Worm (Caenorhabditis elegans) whole organism, L1 larva: Measurements from ENCODE around the gene rig-3.

Source experiments
- C04F5.9 ChIP-seq: sonication (generic microtip); optimal IDR thresholded peaks from 2 replicates; lab custom pipeline; 2016; ENCODE audit warnings: missing genetic modification characterization, missing compliant biosample characterization
- C16A3.4 ChIP-seq: fragments of 150-350 bp; optimal IDR thresholded peaks from 2 replicates; lab custom pipeline; 2014; ENCODE audit warnings: missing biosample characterization, missing genetic modification characterization
- C34B4.2 ChIP-seq: sonication (generic microtip); optimal IDR thresholded peaks from 2 replicates; lab custom pipeline; 2017; ENCODE audit warnings: mild to moderate bottlenecking, missing genetic modification characterization, missing compliant biosample characterization
- F16B12.6 ChIP-seq: fragments of 150-350 bp; optimal IDR thresholded peaks from 2 replicates; lab custom pipeline; 2014; ENCODE audit warnings: missing biosample characterization, missing genetic modification characterization
- Y116A8C.19 ChIP-seq: sonication (generic microtip); optimal IDR thresholded peaks from 2 replicates; lab custom pipeline; 2016; ENCODE audit warnings: missing compliant biosample characterization, missing genetic modification characterization, borderline replicate concordance
- ama-1 ChIP-seq: fragments of 150-350 bp; optimal IDR thresholded peaks from 2 replicates; lab custom pipeline; 2014
- blmp-1 ChIP-seq: fragments of 150-350 bp; optimal IDR thresholded peaks from 2 replicates; lab custom pipeline; 2014; ENCODE audit warnings: missing biosample characterization, missing genetic modification characterization
- ceh-82 ChIP-seq, 3 experiments: fragments of 150-350 bp in 1 of 3; sonication (generic microtip) in 2 of 3; optimal IDR thresholded peaks; 2 replicates each; lab custom pipeline; 2014 to 2017; ENCODE audit warnings: missing biosample characterization in 3 of 3, missing genetic modification characterization in 3 of 3
- ceh-88 ChIP-seq: fragments of 200-800 bp; sonication (Bioruptor generic); IDR thresholded peaks from 2 replicates; pipeline ENCODE4 v1.3.6; 2022; ENCODE audit warnings: missing genetic modification characterization, missing compliant biosample characterization
- ces-1 ChIP-seq: fragments of 150-350 bp; optimal IDR thresholded peaks from 2 replicates; lab custom pipeline; 2014; ENCODE audit warnings: missing biosample characterization, missing genetic modification reagents, missing genetic modification characterization
- dpl-1 ChIP-seq, 3 experiments: fragments of 150-350 bp in 2 of 3; sonication (generic microtip) in 1 of 3; optimal IDR thresholded peaks; 2 replicates each; lab custom pipeline; 2014 to 2017; ENCODE audit warnings: missing biosample characterization in 3 of 3, missing genetic modification characterization in 3 of 3, missing genetic modification reagents in 3 of 3
- dsc-1 ChIP-seq: sonication (generic microtip); optimal IDR thresholded peaks from 2 replicates; lab custom pipeline; 2016; ENCODE audit warnings: mild to moderate bottlenecking, missing genetic modification characterization, missing compliant biosample characterization
- efl-1 ChIP-seq, 4 experiments: fragments of 150-350 bp; optimal IDR thresholded peaks in 3 of 4; peaks in 1 of 4; 1 replicate in 1 of 4; 2 replicates in 3 of 4; lab custom pipeline; 2014; ENCODE audit warnings: missing biosample characterization in 2 of 4, missing genetic modification characterization in 2 of 4, missing genetic modification reagents in 2 of 4
- efl-3 ChIP-seq: fragments of 200-800 bp; sonication (Bioruptor generic); optimal IDR thresholded peaks from 2 replicates; lab custom pipeline; 2018; ENCODE audit warnings: mild to moderate bottlenecking, missing genetic modification characterization, missing compliant biosample characterization
- egl-27 ChIP-seq, 2 experiments: fragments of 150-350 bp in 1 of 2; sonication (generic microtip); optimal IDR thresholded peaks; 3 replicates each; lab custom pipeline; 2017 to 2018; ENCODE audit warnings: missing biosample characterization in 2 of 2, missing genetic modification characterization in 2 of 2, missing genetic modification reagents in 2 of 2
- elt-2 ChIP-seq: sonication (generic microtip); optimal IDR thresholded peaks from 2 replicates; lab custom pipeline; 2016; ENCODE audit warnings: missing genetic modification characterization, mild to moderate bottlenecking, inconsistent platforms, missing compliant biosample characterization, missing genetic modification reagents
- ets-5 ChIP-seq: fragments of 200-800 bp; sonication (Bioruptor generic); IDR thresholded peaks from 2 replicates; pipeline ENCODE4 v1.3.6; 2022; ENCODE audit warnings: missing genetic modification characterization, missing compliant biosample characterization
- fkh-4 ChIP-seq: sonication (generic microtip); optimal IDR thresholded peaks from 2 replicates; lab custom pipeline; 2016; ENCODE audit warnings: missing compliant biosample characterization, missing genetic modification characterization, borderline replicate concordance
- fkh-8 ChIP-seq: sonication (generic microtip); optimal IDR thresholded peaks from 2 replicates; lab custom pipeline; 2016; ENCODE audit warnings: mild to moderate bottlenecking, missing genetic modification characterization, missing compliant biosample characterization
- fos-1 ChIP-seq: fragments of 150-350 bp; optimal IDR thresholded peaks from 2 replicates; lab custom pipeline; 2014; ENCODE audit warnings: missing biosample characterization, missing genetic modification characterization
- hlh-17 ChIP-seq: fragments of 200-800 bp; sonication (Bioruptor generic); optimal IDR thresholded peaks from 2 replicates; lab custom pipeline; 2018; ENCODE audit warnings: missing genetic modification characterization, mild to moderate bottlenecking, missing compliant biosample characterization, moderate library complexity, borderline replicate concordance
- irx-1 ChIP-seq: sonication (generic microtip); optimal IDR thresholded peaks from 2 replicates; lab custom pipeline; 2016; ENCODE audit warnings: missing genetic modification characterization, missing compliant biosample characterization
- jun-1 ChIP-seq: fragments of 150-350 bp; optimal IDR thresholded peaks from 2 replicates; lab custom pipeline; 2014; ENCODE audit warnings: missing biosample characterization, missing genetic modification reagents, missing genetic modification characterization
- lin-13 ChIP-seq: fragments of 150-350 bp; optimal IDR thresholded peaks from 2 replicates; lab custom pipeline; 2014; ENCODE audit warnings: missing biosample characterization, missing genetic modification reagents, missing genetic modification characterization
- lin-14 ChIP-seq: fragments of 200-800 bp; sonication (Bioruptor generic); optimal IDR thresholded peaks from 2 replicates; lab custom pipeline; 2018; ENCODE audit warnings: mild to moderate bottlenecking, missing genetic modification characterization, moderate library complexity, missing compliant biosample characterization
- lir-3 ChIP-seq: sonication (generic microtip); optimal IDR thresholded peaks from 2 replicates; lab custom pipeline; 2016; ENCODE audit warnings: mild to moderate bottlenecking, missing genetic modification characterization, moderate library complexity, missing compliant biosample characterization; ENCODE audit not compliant: poor library complexity
- lsy-2 ChIP-seq, 2 experiments: fragments of 150-350 bp; optimal IDR thresholded peaks; 2 replicates each; lab custom pipeline; 2014; ENCODE audit warnings: missing biosample characterization in 2 of 2, missing genetic modification characterization in 2 of 2
- mab-9 ChIP-seq: fragments of 200-800 bp; sonication (Bioruptor generic); IDR thresholded peaks from 2 replicates; pipeline ENCODE4 v1.3.6; 2022; ENCODE audit warnings: missing genetic modification reagents, missing genetic modification characterization, missing compliant biosample characterization
- mdl-1 ChIP-seq, 2 experiments: fragments of 150-350 bp; optimal IDR thresholded peaks; 2 replicates each; lab custom pipeline; 2014 to 2017; ENCODE audit warnings: missing biosample characterization in 2 of 2, missing genetic modification characterization in 2 of 2, inconsistent platforms in 1 of 2
- mef-2 ChIP-seq: fragments of 150-350 bp; optimal IDR thresholded peaks from 2 replicates; lab custom pipeline; 2014; ENCODE audit warnings: missing biosample characterization, missing genetic modification characterization
- mep-1 ChIP-seq: fragments of 150-350 bp; optimal IDR thresholded peaks from 2 replicates; lab custom pipeline; 2014; ENCODE audit warnings: missing biosample characterization, missing genetic modification characterization
- nhr-12 ChIP-seq: sonication (generic microtip); optimal IDR thresholded peaks from 2 replicates; lab custom pipeline; 2017; ENCODE audit warnings: missing biosample characterization, missing genetic modification characterization
- nhr-20 ChIP-seq: sonication (generic microtip); optimal IDR thresholded peaks from 2 replicates; lab custom pipeline; 2016; ENCODE audit warnings: mild to moderate bottlenecking, missing genetic modification characterization, missing compliant biosample characterization
- nhr-237 ChIP-seq: fragments of 150-350 bp; optimal IDR thresholded peaks from 2 replicates; lab custom pipeline; 2014; ENCODE audit warnings: missing biosample characterization, missing genetic modification characterization
- nhr-47 ChIP-seq: sonication (generic microtip); optimal IDR thresholded peaks from 2 replicates; lab custom pipeline; 2016; ENCODE audit warnings: mild to moderate bottlenecking, missing genetic modification characterization, moderate library complexity, missing compliant biosample characterization
- nhr-71 ChIP-seq: sonication (generic microtip); optimal IDR thresholded peaks from 2 replicates; lab custom pipeline; 2016; ENCODE audit warnings: mild to moderate bottlenecking, missing genetic modification characterization, moderate library complexity, missing compliant biosample characterization
- nhr-77 ChIP-seq: fragments of 150-350 bp; optimal IDR thresholded peaks from 2 replicates; lab custom pipeline; 2014; ENCODE audit warnings: missing biosample characterization, missing genetic modification characterization
- nhr-84 ChIP-seq: sonication (generic microtip); optimal IDR thresholded peaks from 2 replicates; lab custom pipeline; 2017; ENCODE audit warnings: missing biosample characterization, missing genetic modification characterization
- nhr-90 ChIP-seq: sonication (generic microtip); optimal IDR thresholded peaks from 2 replicates; lab custom pipeline; 2016; ENCODE audit warnings: mild to moderate bottlenecking, missing genetic modification characterization, missing compliant biosample characterization; ENCODE audit not compliant: poor library complexity
- pqm-1 ChIP-seq: sonication (generic microtip); optimal IDR thresholded peaks from 3 replicates; lab custom pipeline; 2017; ENCODE audit warnings: missing biosample characterization, missing genetic modification characterization
- rnt-1 ChIP-seq: sonication (generic microtip); optimal IDR thresholded peaks from 2 replicates; lab custom pipeline; 2016; ENCODE audit warnings: mild to moderate bottlenecking, missing genetic modification characterization, moderate library complexity, missing compliant biosample characterization
- skn-1 ChIP-seq: fragments of 150-350 bp; optimal IDR thresholded peaks from 2 replicates; lab custom pipeline; 2014; ENCODE audit warnings: missing biosample characterization, missing genetic modification characterization
- snpc-4 ChIP-seq: fragments of 150-350 bp; optimal IDR thresholded peaks from 2 replicates; lab custom pipeline; 2014; ENCODE audit warnings: missing biosample characterization, missing genetic modification characterization
- snu-23 ChIP-seq: sonication (generic microtip); optimal IDR thresholded peaks from 2 replicates; lab custom pipeline; 2016; ENCODE audit warnings: missing genetic modification characterization, missing compliant biosample characterization
- sptf-1 ChIP-seq: fragments of 150-350 bp; optimal IDR thresholded peaks from 2 replicates; lab custom pipeline; 2014; ENCODE audit warnings: missing biosample characterization, missing genetic modification characterization
- swsn-7 ChIP-seq: sonication (generic microtip); optimal IDR thresholded peaks from 2 replicates; lab custom pipeline; 2016; ENCODE audit warnings: missing genetic modification characterization, missing compliant biosample characterization
- tbx-2 ChIP-seq: sonication (generic microtip); optimal IDR thresholded peaks from 2 replicates; lab custom pipeline; 2016; ENCODE audit warnings: missing genetic modification characterization, missing compliant biosample characterization
- tlp-1 ChIP-seq: fragments of 150-350 bp; optimal IDR thresholded peaks from 2 replicates; lab custom pipeline; 2014; ENCODE audit warnings: missing biosample characterization, missing genetic modification characterization
- unc-130 ChIP-seq: fragments of 150-350 bp; optimal IDR thresholded peaks from 2 replicates; lab custom pipeline; 2017; ENCODE audit warnings: missing biosample characterization, missing genetic modification characterization, inconsistent platforms
- xbp-1 ChIP-seq: sonication (generic microtip); optimal IDR thresholded peaks from 2 replicates; lab custom pipeline; 2016; ENCODE audit warnings: missing genetic modification characterization, missing compliant biosample characterization
- zag-1 ChIP-seq: fragments of 150-350 bp; optimal IDR thresholded peaks from 2 replicates; lab custom pipeline; 2014; ENCODE audit warnings: missing biosample characterization, missing genetic modification characterization
- ztf-11 ChIP-seq, 2 experiments: sonication (generic microtip); optimal IDR thresholded peaks; 2 replicates each; lab custom pipeline; 2016 to 2017; ENCODE audit warnings: missing genetic modification characterization in 2 of 2, missing biosample characterization in 1 of 2, missing compliant biosample characterization in 1 of 2

Gene rig-3

ce11 chrX:6840670-6841308, 12.6 kb upstream of the rig-3 start, which contains the start of the genes glr-6 and asg-2:
Gene glr-6, minus strand, starts transcription at chrX:6840720.
Gene asg-2, plus strand, starts transcription at chrX:6841258.
- TF ChIP-seq C04F5.9 (tag; lab: Kevin White, UChicago): no peak
- 0 out of 2 replicates have a peak, but pooled peaks have one; percentile 26 for TF ChIP-seq ceh-88
- peak; percentile 93 for TF ChIP-seq xbp-1 (tag; lab: Kevin White, UChicago)
- peak; percentile 79 to 92 for TF ChIP-seq lsy-2 (tag; optimal IDR thresholded peaks at IDR 0.05; lab: Kevin White, UChicago)
- TF ChIP-seq snpc-4: peak; percentile 28
- TF ChIP-seq mab-9 (GFP tag; lab: Robert Waterston, UW): no peak
- peak; percentile 98 for TF ChIP-seq C16A3.4 (tag; lab: Kevin White, UChicago)
- peak; percentile 40 for TF ChIP-seq lir-3 (tag; lab: Kevin White, UChicago)
- TF ChIP-seq nhr-90 (tag; lab: Kevin White, UChicago): peak; percentile 78
- TF ChIP-seq rnt-1: peak; percentile 86
- TF ChIP-seq nhr-84 (tag; lab: Kevin White, UChicago): no peak
- TF ChIP-seq blmp-1 (tag; lab: Kevin White, UChicago): peak; percentile 76
- peak; percentile 78 for TF ChIP-seq tbx-2
- no peak for TF ChIP-seq mef-2
- peak; percentile 43 for TF ChIP-seq irx-1 (tag; lab: Kevin White, UChicago)
- peak; percentile 72 for TF ChIP-seq unc-130 (tag; lab: Kevin White, UChicago)
- peak; percentile 87 for TF ChIP-seq snu-23 (GFP tag; lab: Kevin White, UChicago)
- TF ChIP-seq ztf-11 (tag; optimal IDR thresholded peaks at IDR 0.05; lab: Kevin White, UChicago): peak in 1 of 2 experiments; percentile 25
- TF ChIP-seq nhr-12 (tag; lab: Kevin White, UChicago): no peak
- peak; percentile 34 for TF ChIP-seq nhr-237 (tag; lab: Kevin White, UChicago)
- peak; percentile 83 for TF ChIP-seq swsn-7
- TF ChIP-seq ama-1 (lab: Kevin White, UChicago): no peak
- TF ChIP-seq hlh-17 (GFP tag; lab: Kevin White, UChicago): no peak
- peak; percentile 64 for TF ChIP-seq dsc-1 (tag; lab: Kevin White, UChicago)
- TF ChIP-seq ets-5: no peak
- TF ChIP-seq efl-1 (optimal IDR thresholded peaks at IDR 0.05; lab: Kevin White, UChicago): peak; percentile 74 to 81
- TF ChIP-seq efl-1 (GFP tag; optimal IDR thresholded peaks at IDR 0.05 in 1 of 2; lab: Kevin White, UChicago): peak; percentile 65 to 96
- TF ChIP-seq fkh-4: no peak
- peak; percentile 86 for TF ChIP-seq nhr-77 (tag; lab: Kevin White, UChicago)
- peak; percentile 27 for TF ChIP-seq elt-2 (tag; lab: Kevin White, UChicago)
- peak; percentile 91 for TF ChIP-seq mep-1 (tag; lab: Kevin White, UChicago)
- TF ChIP-seq F16B12.6 (tag; lab: Kevin White, UChicago): peak; percentile 37
- no peak for TF ChIP-seq efl-3 (GFP tag; lab: Kevin White, UChicago)
- peak in 1 of 2 experiments; percentile 84 for TF ChIP-seq mdl-1 (tag; optimal IDR thresholded peaks at IDR 0.05; lab: Kevin White, UChicago)
- TF ChIP-seq ceh-82 (tag; optimal IDR thresholded peaks at IDR 0.05; lab: Kevin White, UChicago): peak; percentile 60 to 76 (median 62)
- peak; percentile 60 for TF ChIP-seq skn-1 (tag; lab: Kevin White, UChicago)
- no peak for TF ChIP-seq ces-1
- peak; percentile 90 for TF ChIP-seq nhr-71 (tag; lab: Kevin White, UChicago)
- TF ChIP-seq egl-27 (tag; optimal IDR thresholded peaks at IDR 0.05; lab: Kevin White, UChicago): peak in 1 of 2 experiments; percentile 3
- no peak for TF ChIP-seq Y116A8C.19 (tag; lab: Kevin White, UChicago)
- TF ChIP-seq fos-1 (tag; lab: Kevin White, UChicago): peak; percentile 81
- no peak for TF ChIP-seq sptf-1
- TF ChIP-seq jun-1 (tag; lab: Kevin White, UChicago): peak; percentile 58
- peak; percentile 86 for TF ChIP-seq nhr-20
- peak; percentile 89 for TF ChIP-seq lin-14 (GFP tag; lab: Kevin White, UChicago)
- TF ChIP-seq fkh-8: peak; percentile 77
- peak; percentile 78 for TF ChIP-seq lin-13 (GFP tag; lab: Kevin White, UChicago)
- peak; percentile 67 to 79 (median 75) for TF ChIP-seq dpl-1 (GFP tag; optimal IDR thresholded peaks at IDR 0.05; lab: Kevin White, UChicago)
- peak; percentile 84 for TF ChIP-seq nhr-47
- TF ChIP-seq pqm-1 (tag; lab: Kevin White, UChicago): no peak
- no peak for TF ChIP-seq tlp-1 (tag; lab: Kevin White, UChicago)
- no peak for TF ChIP-seq C34B4.2 (tag; lab: Kevin White, UChicago)
- no peak for TF ChIP-seq zag-1
